Fruit fly (Drosophila melanogaster): ENCODE data around the gene Fum3.

Fum3 gene

dm6 chr3L:11441889-11442782 is 23.5 kb downstream of the Fum3 start (continued):
- TF ChIP-seq nom (GFP tag; optimal IDR thresholded peaks at IDR 0.05) (peak; percentile 90), CG3847 (GFP tag; IDR thresholded peaks at IDR 0.05) (no peak), chif (GFP tag; optimal IDR thresholded peaks at IDR 0.05) (no peak), sug (tag; optimal IDR thresholded peaks at IDR 0.05) (no peak), disco-r (GFP tag; optimal IDR thresholded peaks at IDR 0.05) (no peak), CG5245 (GFP tag; optimal IDR thresholded peaks at IDR 0.05) (no peak), Drgx (GFP tag; IDR thresholded peaks at IDR 0.05) (peak; percentile 74), Hmr (GFP tag; optimal IDR thresholded peaks at IDR 0.05) (peak; percentile 40), chinmo (GFP tag; IDR thresholded peaks at IDR 0.05; ENCODE audit: partially characterized antibody) (0 out of 4 replicates have a peak, but pooled peaks have one; percentile 31), grau (tag; optimal IDR thresholded peaks at IDR 0.05) (no peak), crc (GFP tag; optimal IDR thresholded peaks at IDR 0.05) (no peak), sqz (GFP tag; optimal IDR thresholded peaks at IDR 0.05) (peak; percentile 70), tna (GFP tag; IDR thresholded peaks at IDR 0.05; ENCODE audit: partially characterized antibody) (no peak), CG14014 (GFP tag; IDR thresholded peaks at IDR 0.05) (no peak), CG2889 (GFP tag; IDR thresholded peaks at IDR 0.05) (0 out of 3 replicates have a peak, but pooled peaks have one; percentile 18), CG18599 (GFP tag; optimal IDR thresholded peaks at IDR 0.05) (peak; percentile 38), maf-S (GFP tag; optimal IDR thresholded peaks at IDR 0.05) (no peak), schlank (tag; optimal IDR thresholded peaks at IDR 0.05) (peak; percentile 38)

dm6 chr3L:11440769-11441168 is 24.9 kb downstream of the Fum3 start:
- TF ChIP-seq twi (tag; optimal IDR thresholded peaks at IDR 0.05) (peak; percentile 97), CG18262 (tag; optimal IDR thresholded peaks at IDR 0.05) (no peak), CG12942 (GFP tag; optimal IDR thresholded peaks at IDR 0.05) (no peak), CG12104 (GFP tag; optimal IDR thresholded peaks at IDR 0.05) (no peak), sens (GFP tag) (peak; percentile 21), pnt (GFP tag; optimal IDR thresholded peaks at IDR 0.05) (no peak), CG11398 (GFP tag; optimal IDR thresholded peaks at IDR 0.05) (no peak), CG2199 (GFP tag; IDR thresholded peaks at IDR 0.05) (0 out of 3 replicates have a peak, but pooled peaks have one; percentile 17)

- no peak for TF ChIP-seq CG30020 (tag; optimal IDR thresholded peaks at IDR 0.05)
- TF ChIP-seq Awh (GFP tag; IDR thresholded peaks at IDR 0.05) = 0 out of 2 replicates have a peak, but pooled peaks have one; percentile 36
- TF ChIP-seq dysf (GFP tag; IDR thresholded peaks at IDR 0.05) = no peak
- no peak for TF ChIP-seq CG15479 (GFP tag; optimal IDR thresholded peaks at IDR 0.05)
- no peak for TF ChIP-seq CG11560 (tag; IDR thresholded peaks at IDR 0.05)
- peak; percentile 63 for TF ChIP-seq CG13894 (tag; optimal IDR thresholded peaks at IDR 0.05)
- no peak for TF ChIP-seq CG17802 (tag; optimal IDR thresholded peaks at IDR 0.05)
- TF ChIP-seq ase (GFP tag; IDR thresholded peaks at IDR 0.05) = 0 out of 3 replicates have a peak, but pooled peaks have one; percentile 21
- TF ChIP-seq zfh1 (GFP tag; IDR thresholded peaks at IDR 0.05) = 0 out of 3 replicates have a peak, but pooled peaks have one; percentile 9
- TF ChIP-seq CG14860 (GFP tag; IDR thresholded peaks at IDR 0.05; ENCODE audit: partially characterized antibody) = no peak
- TF ChIP-seq abd-A (tag; optimal IDR thresholded peaks at IDR 0.05) = peak; percentile 77
- TF ChIP-seq CG18619 (GFP tag; optimal IDR thresholded peaks at IDR 0.05) = no peak
Observed at dm6 chr3L:11440258-11440657, 25.4 kb downstream of the Fum3 start.

Measured in whole organism, embryonic.